Worm (Caenorhabditis elegans) whole organism, L4/young adult: ENCODE results near the gene Y52E8A.3.

Source experiments
- W03F9.2 ChIP-seq: fragments of 150-350 bp; optimal IDR thresholded peaks from 2 replicates; lab custom pipeline; 2014; ENCODE audit warnings: missing biosample characterization, missing genetic modification characterization
- dao-5 ChIP-seq: sonication (generic microtip); optimal IDR thresholded peaks from 2 replicates; lab custom pipeline; 2016; ENCODE audit warnings: missing genotype, missing genetic modification characterization, moderate library complexity, missing compliant biosample characterization
- him-1 ChIP-seq: sonication (generic microtip); optimal IDR thresholded peaks from 2 replicates; lab custom pipeline; 2016; ENCODE audit warnings: missing genotype, missing genetic modification reagents, missing genetic modification characterization, missing compliant biosample characterization

Y52E8A.3 gene

DNA sequence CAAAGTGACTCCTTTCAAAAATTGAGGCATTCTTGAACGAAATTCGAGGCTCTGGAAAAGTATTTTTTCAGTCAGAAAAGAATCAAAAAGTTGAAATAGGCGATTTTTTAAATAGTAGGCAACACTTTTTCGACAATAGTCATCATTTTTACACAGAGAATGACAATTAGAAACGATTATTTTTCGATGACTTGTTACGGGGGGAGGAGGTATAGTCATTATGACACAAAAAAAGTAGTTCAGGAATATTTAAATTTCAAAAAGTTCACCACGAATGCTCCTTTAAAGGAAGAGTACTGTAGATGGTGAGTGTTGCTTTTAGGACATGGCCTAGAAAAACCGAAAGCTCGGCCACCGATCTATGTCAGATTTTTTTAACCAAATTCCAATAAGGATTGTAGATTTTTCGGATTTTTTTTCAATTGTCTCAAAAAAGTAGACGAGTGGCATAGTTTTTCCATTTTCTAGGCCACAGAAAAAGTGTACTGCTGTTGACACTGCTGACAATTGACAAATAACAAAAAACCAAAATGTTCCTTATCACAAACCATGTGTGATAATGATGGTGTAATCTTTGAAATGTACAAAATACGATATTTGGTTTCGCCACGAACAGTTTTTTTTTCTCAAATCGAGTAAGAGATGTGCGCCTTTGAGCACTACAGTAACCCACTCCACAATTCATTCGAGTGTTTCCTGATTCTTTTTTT is at the start of gene Y52E8A.3:
Gene Y52E8A.3, minus strand, starts transcription at position 51 of the 710 bp plus-strand sequence.
- TF ChIP-seq dao-5 (tag; lab: Kevin White, UChicago): no peak
- no peak for TF ChIP-seq W03F9.2 (tag; lab: Kevin White, UChicago)
- no peak for TF ChIP-seq him-1 (tag; lab: Kevin White, UChicago)

DNA sequence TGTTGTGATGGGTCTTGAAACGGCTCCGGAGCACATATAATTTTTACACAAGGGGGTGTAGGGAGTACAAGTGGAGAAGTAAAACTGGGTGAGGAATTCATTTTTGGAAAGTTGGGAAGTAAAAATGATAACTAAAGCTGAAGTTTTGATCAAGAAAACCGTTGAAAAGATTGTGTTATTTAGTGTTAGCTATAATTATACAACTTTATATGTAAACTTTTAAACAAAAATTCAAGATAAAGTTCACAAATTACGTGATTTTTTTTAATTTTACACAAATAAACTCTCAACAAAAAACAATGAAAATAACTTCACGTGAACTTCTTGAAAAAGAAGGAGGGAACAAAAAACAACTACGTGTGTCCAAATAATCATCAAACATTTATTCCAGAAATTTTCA is 48.4 kb upstream of the Y52E8A.3 start, which contains the start of the genes H20J04.7 and H20J04.1:
Gene H20J04.7, minus strand, starts transcription at position 101 of the 400 bp plus-strand sequence.
Gene H20J04.1, plus strand, starts transcription at position 397 of the 400 bp plus-strand sequence.
- TF ChIP-seq him-1 (tag; lab: Kevin White, UChicago) (no peak), dao-5 (tag; lab: Kevin White, UChicago) (no peak), W03F9.2 (tag; lab: Kevin White, UChicago) (no peak)

DNA sequence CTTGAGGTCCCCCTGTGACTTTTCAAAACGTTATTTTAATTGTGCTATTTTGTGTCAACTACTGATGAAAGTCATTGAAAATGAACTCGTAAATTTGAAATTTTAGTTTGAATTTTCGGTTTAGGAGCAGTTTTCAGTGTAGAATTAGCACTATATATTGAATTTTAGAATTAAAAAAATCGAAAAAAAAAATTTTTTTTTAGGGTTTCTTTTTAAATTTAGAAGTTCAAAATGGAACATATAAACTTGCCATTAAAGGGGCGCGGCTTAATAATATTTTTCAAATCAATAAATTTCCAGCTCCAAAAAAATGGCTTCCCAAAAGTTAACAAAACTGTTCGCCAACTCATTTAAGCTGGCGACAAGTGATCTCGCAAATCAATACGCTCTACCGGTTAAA is 44.1 kb upstream of the Y52E8A.3 start, which contains the start of gene H20J04.9:
Gene H20J04.9, plus strand, starts transcription at position 301 of the 400 bp plus-strand sequence.
- TF ChIP-seq dao-5 (tag; lab: Kevin White, UChicago) (no peak), him-1 (tag; lab: Kevin White, UChicago) (no peak), W03F9.2 (tag; lab: Kevin White, UChicago) (no peak)

DNA sequence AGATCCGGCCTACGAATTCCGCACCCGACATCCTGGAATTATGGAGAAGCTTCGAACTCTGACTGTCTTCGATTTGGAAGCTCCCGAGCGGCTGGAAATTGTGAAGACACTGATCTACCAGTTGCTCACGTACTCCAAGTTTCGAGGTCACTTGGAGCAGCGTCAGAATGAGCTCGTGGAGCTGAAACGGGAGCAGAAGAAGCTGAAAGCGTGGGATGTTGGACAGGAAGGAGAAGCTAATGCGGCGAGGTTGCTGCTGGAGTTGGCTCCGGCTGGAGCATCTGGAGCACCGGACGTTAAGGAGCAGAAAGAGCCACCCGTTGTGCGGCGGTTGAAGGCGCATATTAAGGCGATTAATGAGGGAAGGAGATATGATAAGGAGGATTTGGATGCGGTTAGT is 37.5 kb upstream of the Y52E8A.3 start:
- TF ChIP-seq dao-5 (tag; lab: Kevin White, UChicago) (no peak), W03F9.2 (tag; lab: Kevin White, UChicago) (no peak), him-1 (tag; lab: Kevin White, UChicago) (no peak)

DNA sequence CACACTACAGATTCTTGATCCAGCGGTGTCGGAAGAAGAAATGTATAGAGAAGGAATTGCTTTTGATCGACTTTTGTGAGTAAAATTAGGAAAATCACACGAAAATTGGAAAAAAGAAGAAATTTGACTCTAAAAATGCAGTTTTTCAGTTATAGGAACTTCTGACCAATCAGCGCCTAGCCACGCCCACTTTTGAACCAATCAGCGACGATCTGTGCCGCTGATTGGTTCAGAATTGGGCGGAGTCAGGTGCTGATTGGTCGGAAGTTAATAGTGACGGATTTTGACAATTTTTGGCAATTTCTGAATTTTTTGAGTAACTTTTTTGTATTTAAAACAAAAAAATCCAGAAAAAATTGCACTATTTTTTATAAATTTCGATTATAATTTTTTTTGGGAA is 34.7 kb upstream of the Y52E8A.3 start:
- TF ChIP-seq him-1 (tag; lab: Kevin White, UChicago): no peak

DNA sequence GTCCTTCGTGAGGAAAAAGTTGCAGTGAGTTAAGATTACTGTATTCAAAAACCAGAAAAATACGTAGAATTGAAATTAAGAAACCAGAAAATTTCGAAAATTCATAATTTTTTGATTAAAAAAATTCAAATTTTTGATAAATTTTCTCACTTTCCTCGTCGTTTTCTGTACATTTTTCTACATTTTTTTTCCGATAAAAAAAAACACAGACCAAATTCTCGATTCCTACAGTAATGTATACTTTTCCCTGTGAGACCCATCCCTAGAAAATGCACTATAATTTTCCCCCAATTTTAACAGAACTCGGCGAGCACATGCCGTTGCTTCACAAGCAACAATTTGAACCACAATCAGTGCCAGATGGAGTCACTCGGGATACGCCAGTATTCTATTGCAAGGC is 33.1 kb upstream of the Y52E8A.3 start, which contains the start of gene athp-2:
Gene athp-2, plus strand, starts transcription at position 301 of the 400 bp plus-strand sequence.
- TF ChIP-seq dao-5 (tag; lab: Kevin White, UChicago) (no peak), him-1 (tag; lab: Kevin White, UChicago) (no peak), W03F9.2 (tag; lab: Kevin White, UChicago) (no peak)

DNA sequence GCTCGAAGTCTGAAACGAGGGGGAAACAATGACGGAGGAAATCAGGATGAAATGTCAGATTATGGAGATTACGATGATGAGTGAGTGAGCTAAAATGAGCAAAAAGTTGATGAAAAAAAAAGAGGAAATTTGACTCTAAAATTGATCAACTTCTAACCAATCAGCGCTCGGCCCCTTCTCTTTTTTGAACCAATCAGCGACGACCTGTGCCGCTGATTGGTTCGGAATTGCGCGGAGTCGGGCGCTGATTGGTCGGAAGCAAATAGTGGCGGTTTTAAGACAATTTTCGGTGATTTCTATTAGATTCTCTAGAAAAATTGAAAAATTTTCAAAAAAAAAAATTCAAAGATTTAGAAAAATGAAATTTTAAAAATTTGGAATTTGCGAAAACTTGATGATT is 31.0 kb upstream of the Y52E8A.3 start:
- TF ChIP-seq him-1 (tag; lab: Kevin White, UChicago): no peak
- no peak for TF ChIP-seq W03F9.2 (tag; lab: Kevin White, UChicago)
- no peak for TF ChIP-seq dao-5 (tag; lab: Kevin White, UChicago)

DNA sequence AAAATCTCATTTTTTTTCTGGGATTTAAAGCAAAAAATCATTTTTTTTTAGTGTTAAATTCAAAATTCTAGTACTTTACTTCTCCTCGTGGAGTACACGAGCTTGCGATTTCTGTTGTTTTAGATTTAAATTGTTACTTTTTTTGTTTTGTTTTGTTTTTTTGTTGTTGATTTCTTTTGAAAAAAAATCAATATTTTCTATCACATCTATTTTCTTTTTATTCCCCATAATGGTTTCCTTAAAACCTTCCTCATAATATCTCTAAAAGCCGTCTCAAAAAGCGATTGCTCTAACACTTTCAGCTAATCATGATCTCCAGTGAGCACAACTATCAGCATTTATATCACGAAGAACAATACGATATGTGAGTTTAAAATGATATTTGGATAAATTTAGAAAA is 27.7 kb upstream of the Y52E8A.3 start, which contains the start of gene madf-3:
Gene madf-3, plus strand, starts transcription at position 301 of the 400 bp plus-strand sequence.
- TF ChIP-seq him-1 (tag; lab: Kevin White, UChicago): no peak
- no peak for TF ChIP-seq W03F9.2 (tag; lab: Kevin White, UChicago)
- no peak for TF ChIP-seq dao-5 (tag; lab: Kevin White, UChicago)

DNA sequence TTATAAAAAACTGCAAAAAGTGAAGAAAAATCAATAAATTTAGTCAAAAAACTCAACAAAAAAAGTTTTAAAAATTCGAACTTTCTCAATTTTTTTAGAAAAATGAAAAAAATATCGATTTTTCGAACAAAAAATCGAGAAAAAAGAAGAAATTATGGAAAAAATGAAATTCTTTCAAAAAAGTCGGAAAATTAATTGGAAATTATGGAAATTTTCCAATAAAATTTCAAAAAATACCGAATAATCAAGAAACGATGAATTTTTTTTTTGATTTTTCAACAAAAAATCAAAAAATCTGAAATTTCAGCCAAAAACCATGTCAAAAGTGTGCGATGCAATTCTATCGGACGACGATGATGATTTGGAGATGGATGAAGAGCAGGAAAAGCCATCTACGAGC is 21.9 kb upstream of the Y52E8A.3 start, which contains the start of gene H20J04.4:
Gene H20J04.4, plus strand, starts transcription at position 301 of the 400 bp plus-strand sequence.
- TF ChIP-seq him-1 (tag; lab: Kevin White, UChicago) (no peak), dao-5 (tag; lab: Kevin White, UChicago) (no peak), W03F9.2 (tag; lab: Kevin White, UChicago) (no peak)

DNA sequence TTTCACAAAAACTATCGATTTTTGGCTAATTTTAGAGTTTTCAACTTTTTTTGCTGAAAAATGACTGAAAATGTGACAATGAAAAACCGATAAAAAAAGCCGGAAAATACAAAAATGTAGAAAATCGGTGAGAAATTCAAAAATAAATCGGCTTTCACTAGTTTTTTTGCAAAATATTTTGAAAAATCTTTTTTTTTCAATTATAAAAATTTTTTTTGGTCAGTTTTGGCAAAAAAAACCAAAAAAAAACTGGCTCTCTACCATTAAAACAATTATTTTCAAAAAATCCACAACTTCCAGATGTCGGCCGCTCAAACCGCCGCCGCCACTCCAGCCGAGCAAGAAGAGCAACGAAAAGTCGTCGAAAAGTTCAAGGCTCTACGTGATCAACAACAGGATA is 19.6 kb upstream of the Y52E8A.3 start, which contains the start of gene pfd-2:
Gene pfd-2, plus strand, starts transcription at position 301 of the 400 bp plus-strand sequence.
- TF ChIP-seq him-1 (tag; lab: Kevin White, UChicago) (no peak), dao-5 (tag; lab: Kevin White, UChicago) (no peak), W03F9.2 (tag; lab: Kevin White, UChicago) (no peak)

DNA sequence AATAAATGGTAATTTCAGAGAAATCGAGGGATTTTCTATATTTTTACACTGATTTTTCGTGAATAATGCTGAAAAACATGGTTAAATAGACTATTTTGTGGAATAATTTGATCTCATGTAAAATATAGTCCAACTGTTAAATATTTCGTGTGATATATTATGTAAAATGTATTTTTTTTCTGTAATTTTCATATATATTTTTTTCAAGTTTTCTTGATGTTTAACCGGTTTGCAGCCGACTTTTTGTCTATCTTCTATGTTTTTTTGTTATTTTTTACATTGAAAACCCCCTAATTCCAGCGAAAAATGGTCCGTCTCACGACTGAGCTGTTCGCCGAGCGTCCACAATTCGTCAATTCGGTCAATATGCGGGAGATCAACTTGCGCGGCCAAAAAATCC is 17.3 kb upstream of the Y52E8A.3 start, which contains the start of gene mog-2:
Gene mog-2, plus strand, starts transcription at position 301 of the 400 bp plus-strand sequence.
- no peak for TF ChIP-seq W03F9.2 (tag; lab: Kevin White, UChicago)
- no peak for TF ChIP-seq dao-5 (tag; lab: Kevin White, UChicago)
- no peak for TF ChIP-seq him-1 (tag; lab: Kevin White, UChicago)

DNA sequence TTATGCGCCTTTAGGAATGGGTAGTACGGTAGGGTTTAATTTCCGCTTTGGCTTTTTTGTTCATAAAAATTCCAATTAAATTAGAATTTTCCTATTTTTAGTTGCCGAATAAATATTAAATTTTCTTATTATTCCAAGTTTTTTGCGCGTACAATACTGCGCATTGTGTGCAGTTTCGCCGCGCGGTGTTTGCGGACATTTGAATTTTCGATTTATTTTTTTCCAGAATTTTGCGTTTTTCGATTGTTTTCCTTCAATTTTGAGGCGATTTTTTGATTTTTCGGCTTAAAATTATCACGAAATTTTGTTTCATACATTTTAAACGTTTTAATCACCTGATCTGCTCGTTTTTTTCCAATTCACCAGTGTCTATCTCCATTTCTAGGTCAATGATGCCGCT is 16.1 kb upstream of the Y52E8A.3 start, which contains the start of gene H20J04.6:
Gene H20J04.6, plus strand, starts transcription at position 386 of the 400 bp plus-strand sequence.
- TF ChIP-seq W03F9.2 (tag; lab: Kevin White, UChicago) (no peak), dao-5 (tag; lab: Kevin White, UChicago) (no peak), him-1 (tag; lab: Kevin White, UChicago) (no peak)

DNA sequence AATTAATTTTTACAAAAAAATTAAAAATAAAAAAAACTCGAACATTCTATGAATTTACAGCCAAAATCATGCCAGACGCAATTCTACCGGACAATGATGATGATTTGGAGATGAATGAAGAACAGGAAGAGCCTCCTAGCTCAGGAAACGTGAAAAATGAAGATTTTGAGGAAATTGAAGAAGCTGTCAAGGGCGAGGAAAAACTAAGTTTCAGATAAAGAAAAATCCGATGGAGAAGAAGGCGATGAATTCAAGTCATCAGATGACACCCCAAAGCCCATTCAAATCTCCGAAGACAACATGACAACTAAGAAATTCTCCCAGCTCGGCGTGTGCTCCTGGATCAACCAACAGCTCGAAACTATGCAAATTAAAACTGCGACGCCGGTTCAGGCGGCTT is 15.0 kb upstream of the Y52E8A.3 start, which contains the start of gene Y52E8A.1:
Gene Y52E8A.1, plus strand, starts transcription at position 301 of the 400 bp plus-strand sequence.
- TF ChIP-seq him-1 (tag; lab: Kevin White, UChicago) (no peak), dao-5 (tag; lab: Kevin White, UChicago) (no peak), W03F9.2 (tag; lab: Kevin White, UChicago) (no peak)
